Worm (Caenorhabditis elegans) whole organism, L1 larva: ENCODE data around the gene bicd-1.

Experiments used
- C04F5.9 ChIP-seq: sonication (generic microtip); optimal IDR thresholded peaks from 2 replicates; lab custom pipeline; 2016; ENCODE audit warnings: missing genetic modification characterization, missing compliant biosample characterization
- alr-1 ChIP-seq: fragments of 200-800 bp; sonication (Bioruptor generic); optimal IDR thresholded peaks from 2 replicates; lab custom pipeline; 2018; ENCODE audit warnings: borderline replicate concordance, mild to moderate bottlenecking, missing genetic modification characterization, missing compliant biosample characterization
- ceh-8 ChIP-seq: fragments of 200-800 bp; sonication (Bioruptor generic); optimal IDR thresholded peaks from 2 replicates; lab custom pipeline; 2018; ENCODE audit warnings: mild to moderate bottlenecking, missing genetic modification characterization, moderate library complexity, missing compliant biosample characterization
- ceh-82 ChIP-seq, 3 experiments: fragments of 150-350 bp in 1 of 3; sonication (generic microtip) in 2 of 3; optimal IDR thresholded peaks; 2 replicates each; lab custom pipeline; 2014 to 2017; ENCODE audit warnings: missing biosample characterization in 3 of 3, missing genetic modification characterization in 3 of 3
- ceh-90 ChIP-seq: sonication (generic microtip); optimal IDR thresholded peaks from 2 replicates; lab custom pipeline; 2016; ENCODE audit warnings: missing genetic modification characterization, missing compliant biosample characterization
- dsc-1 ChIP-seq: sonication (generic microtip); optimal IDR thresholded peaks from 2 replicates; lab custom pipeline; 2016; ENCODE audit warnings: mild to moderate bottlenecking, missing genetic modification characterization, missing compliant biosample characterization
- efl-1 ChIP-seq, 4 experiments: fragments of 150-350 bp; optimal IDR thresholded peaks in 3 of 4; peaks in 1 of 4; 1 replicate in 1 of 4; 2 replicates in 3 of 4; lab custom pipeline; 2014; ENCODE audit warnings: missing biosample characterization in 2 of 4, missing genetic modification characterization in 2 of 4, missing genetic modification reagents in 2 of 4
- efl-3 ChIP-seq: fragments of 200-800 bp; sonication (Bioruptor generic); optimal IDR thresholded peaks from 2 replicates; lab custom pipeline; 2018; ENCODE audit warnings: mild to moderate bottlenecking, missing genetic modification characterization, missing compliant biosample characterization
- egl-27 ChIP-seq, 2 experiments: fragments of 150-350 bp in 1 of 2; sonication (generic microtip); optimal IDR thresholded peaks; 3 replicates each; lab custom pipeline; 2017 to 2018; ENCODE audit warnings: missing biosample characterization in 2 of 2, missing genetic modification characterization in 2 of 2, missing genetic modification reagents in 2 of 2
- elt-2 ChIP-seq: sonication (generic microtip); optimal IDR thresholded peaks from 2 replicates; lab custom pipeline; 2016; ENCODE audit warnings: missing genetic modification characterization, mild to moderate bottlenecking, inconsistent platforms, missing compliant biosample characterization, missing genetic modification reagents
- fkh-4 ChIP-seq: sonication (generic microtip); optimal IDR thresholded peaks from 2 replicates; lab custom pipeline; 2016; ENCODE audit warnings: missing compliant biosample characterization, missing genetic modification characterization, borderline replicate concordance
- hlh-17 ChIP-seq: fragments of 200-800 bp; sonication (Bioruptor generic); optimal IDR thresholded peaks from 2 replicates; lab custom pipeline; 2018; ENCODE audit warnings: missing genetic modification characterization, mild to moderate bottlenecking, missing compliant biosample characterization, moderate library complexity, borderline replicate concordance
- hpl-2 ChIP-seq: fragments of 150-350 bp; optimal IDR thresholded peaks from 2 replicates; lab custom pipeline; 2014; ENCODE audit warnings: missing biosample characterization, missing genetic modification reagents, missing genetic modification characterization
- irx-1 ChIP-seq: sonication (generic microtip); optimal IDR thresholded peaks from 2 replicates; lab custom pipeline; 2016; ENCODE audit warnings: missing genetic modification characterization, missing compliant biosample characterization
- lin-15B ChIP-seq: fragments of 150-350 bp; sonication (generic microtip); optimal IDR thresholded peaks from 3 replicates; lab custom pipeline; 2014; ENCODE audit warnings: missing biosample characterization, missing genetic modification characterization
- lin-35 ChIP-seq, 2 experiments: fragments of 150-350 bp; optimal IDR thresholded peaks; 2 replicates each; lab custom pipeline; 2014; ENCODE audit warnings: missing biosample characterization in 2 of 2, missing genetic modification characterization in 2 of 2, missing genetic modification reagents in 2 of 2
- mdl-1 ChIP-seq, 2 experiments: fragments of 150-350 bp; optimal IDR thresholded peaks; 2 replicates each; lab custom pipeline; 2014 to 2017; ENCODE audit warnings: missing biosample characterization in 2 of 2, missing genetic modification characterization in 2 of 2, inconsistent platforms in 1 of 2
- nhr-237 ChIP-seq: fragments of 150-350 bp; optimal IDR thresholded peaks from 2 replicates; lab custom pipeline; 2014; ENCODE audit warnings: missing biosample characterization, missing genetic modification characterization
- nhr-47 ChIP-seq: sonication (generic microtip); optimal IDR thresholded peaks from 2 replicates; lab custom pipeline; 2016; ENCODE audit warnings: mild to moderate bottlenecking, missing genetic modification characterization, moderate library complexity, missing compliant biosample characterization
- nhr-71 ChIP-seq: sonication (generic microtip); optimal IDR thresholded peaks from 2 replicates; lab custom pipeline; 2016; ENCODE audit warnings: mild to moderate bottlenecking, missing genetic modification characterization, moderate library complexity, missing compliant biosample characterization
- nhr-76 ChIP-seq: sonication (generic microtip); optimal IDR thresholded peaks from 2 replicates; lab custom pipeline; 2017; ENCODE audit warnings: missing biosample characterization, missing genetic modification characterization
- pax-3 ChIP-seq: fragments of 200-800 bp; sonication (Bioruptor generic); optimal IDR thresholded peaks from 2 replicates; lab custom pipeline; 2018; ENCODE audit warnings: mild to moderate bottlenecking, missing genetic modification characterization, moderate library complexity, missing compliant biosample characterization
- snpc-4 ChIP-seq: fragments of 150-350 bp; optimal IDR thresholded peaks from 2 replicates; lab custom pipeline; 2014; ENCODE audit warnings: missing biosample characterization, missing genetic modification characterization
- snu-23 ChIP-seq: sonication (generic microtip); optimal IDR thresholded peaks from 2 replicates; lab custom pipeline; 2016; ENCODE audit warnings: missing genetic modification characterization, missing compliant biosample characterization
- sox-4 ChIP-seq: sonication (generic microtip); optimal IDR thresholded peaks from 2 replicates; lab custom pipeline; 2016; ENCODE audit warnings: missing genetic modification characterization, missing compliant biosample characterization
- sptf-1 ChIP-seq: fragments of 150-350 bp; optimal IDR thresholded peaks from 2 replicates; lab custom pipeline; 2014; ENCODE audit warnings: missing biosample characterization, missing genetic modification characterization
- tlp-1 ChIP-seq: fragments of 150-350 bp; optimal IDR thresholded peaks from 2 replicates; lab custom pipeline; 2014; ENCODE audit warnings: missing biosample characterization, missing genetic modification characterization
- xbp-1 ChIP-seq: sonication (generic microtip); optimal IDR thresholded peaks from 2 replicates; lab custom pipeline; 2016; ENCODE audit warnings: missing genetic modification characterization, missing compliant biosample characterization
- zip-4 ChIP-seq: fragments of 200-800 bp; sonication (Bioruptor generic); optimal IDR thresholded peaks from 2 replicates; lab custom pipeline; 2018; ENCODE audit warnings: mild to moderate bottlenecking, missing genetic modification characterization, moderate library complexity, missing compliant biosample characterization

bicd-1 gene

DNA sequence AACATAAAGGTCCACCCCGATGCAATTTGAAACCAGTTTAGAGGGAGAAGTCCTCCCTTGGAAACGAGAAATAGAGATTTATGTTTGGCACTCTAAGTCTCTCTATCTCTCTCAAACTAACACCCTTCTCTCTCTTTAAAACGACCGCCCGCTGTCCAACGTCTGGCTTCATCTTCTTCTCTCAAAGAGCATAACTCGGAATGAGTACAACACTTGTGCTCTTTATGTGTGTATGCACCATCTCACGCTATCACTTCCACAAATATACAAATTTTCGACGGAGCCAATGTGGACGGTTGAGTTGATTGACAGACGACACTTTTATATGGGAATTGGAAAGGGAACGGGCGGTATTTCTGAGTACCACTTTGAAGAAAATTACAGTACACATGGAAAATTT lies 2.2 kb upstream of the bicd-1 start:
- TF ChIP-seq nhr-71 (tag; lab: Kevin White, UChicago) (peak; percentile 26), ceh-82 (tag; optimal IDR thresholded peaks at IDR 0.05; lab: Kevin White, UChicago) (peak in 1 of 3 experiments; percentile 20), egl-27 (tag; optimal IDR thresholded peaks at IDR 0.05; lab: Kevin White, UChicago) (no peak), efl-3 (GFP tag; lab: Kevin White, UChicago) (no peak), elt-2 (tag; lab: Kevin White, UChicago) (no peak), fkh-4 (tag; lab: Kevin White, UChicago) (no peak), efl-1 (optimal IDR thresholded peaks at IDR 0.05; lab: Kevin White, UChicago) (peak in 1 of 2 experiments; percentile 18), efl-1 (GFP tag; optimal IDR thresholded peaks at IDR 0.05 in 1 of 2; lab: Kevin White, UChicago) (no peak), C04F5.9 (tag; lab: Kevin White, UChicago) (no peak), lin-35 (GFP tag; optimal IDR thresholded peaks at IDR 0.05; lab: Kevin White, UChicago) (peak in 1 of 2 experiments; percentile 31), snpc-4 (tag; lab: Kevin White, UChicago) (no peak), dsc-1 (tag; lab: Kevin White, UChicago) (peak; percentile 9), nhr-237 (tag; lab: Kevin White, UChicago) (no peak)

- TF ChIP-seq hpl-2 (GFP tag; lab: Kevin White, UChicago) = no peak
- TF ChIP-seq efl-1 (optimal IDR thresholded peaks at IDR 0.05; lab: Kevin White, UChicago) = no peak
- TF ChIP-seq efl-1 (GFP tag; optimal IDR thresholded peaks at IDR 0.05 in 1 of 2; lab: Kevin White, UChicago) = peak in 1 of 2 experiments; percentile 84
- no peak for TF ChIP-seq hlh-17 (GFP tag; lab: Kevin White, UChicago)
- no peak for TF ChIP-seq sox-4 (tag; lab: Kevin White, UChicago)
- peak; percentile 4 for TF ChIP-seq snu-23 (GFP tag; lab: Kevin White, UChicago)
Measured at ce11 chrIV:6572655-6573054, 517 bp upstream of the bicd-1 start.

ce11 chrIV:6565605-6566004 lies 6.5 kb downstream of the bicd-1 start:
- TF ChIP-seq snpc-4 (tag; lab: Kevin White, UChicago) (peak; percentile 13), nhr-47 (no peak)

ce11 chrIV:6562039-6562438 lies 10.1 kb downstream of the bicd-1 start:
- no peak for TF ChIP-seq nhr-76 (tag; lab: Kevin White, UChicago)
- no peak for TF ChIP-seq mdl-1 (tag; optimal IDR thresholded peaks at IDR 0.05; lab: Kevin White, UChicago)
- no peak for TF ChIP-seq xbp-1 (tag; lab: Kevin White, UChicago)
- no peak for TF ChIP-seq ceh-90
- no peak for TF ChIP-seq tlp-1 (tag; lab: Kevin White, UChicago)
- no peak for TF ChIP-seq pax-3 (tag; lab: Kevin White, UChicago)
- no peak for TF ChIP-seq sptf-1 (tag; lab: Kevin White, UChicago)
- no peak for TF ChIP-seq zip-4

ce11 chrIV:6560434-6560833 lies 11.7 kb downstream of the bicd-1 start, which contains the start of gene best-9:
Gene best-9, plus strand, starts transcription at chrIV:6560734.
- TF ChIP-seq irx-1 (no peak), alr-1 (tag; lab: Kevin White, UChicago) (no peak), lin-15B (tag; lab: Kevin White, UChicago) (no peak), ceh-8 (GFP tag; lab: Kevin White, UChicago) (no peak), hpl-2 (GFP tag; lab: Kevin White, UChicago) (no peak), C04F5.9 (tag; lab: Kevin White, UChicago) (no peak), sptf-1 (tag; lab: Kevin White, UChicago) (no peak)
